Worm (Caenorhabditis elegans) whole organism, late embryonic: ENCODE data around the gene copz-1.

Source experiments
- F13H6.1 ChIP-seq: sonication (generic microtip); optimal IDR thresholded peaks from 2 replicates; lab custom pipeline; 2016; ENCODE audit warnings: missing genetic modification characterization, missing compliant biosample characterization
- K02D7.2 ChIP-seq: sonication (generic microtip); optimal IDR thresholded peaks from 2 replicates; lab custom pipeline; 2017; ENCODE audit warnings: mild to moderate bottlenecking, missing genetic modification characterization, missing compliant biosample characterization
- T23F11.4 ChIP-seq: fragments of 200-800 bp; sonication (Bioruptor generic); optimal IDR thresholded peaks from 2 replicates; lab custom pipeline; 2018; ENCODE audit warnings: mild to moderate bottlenecking, missing genetic modification characterization, missing compliant biosample characterization
- Y22D7AL.16 ChIP-seq: sonication (generic microtip); optimal IDR thresholded peaks from 2 replicates; lab custom pipeline; 2016; ENCODE audit warnings: missing genetic modification characterization, missing compliant biosample characterization
- ceh-14 ChIP-seq: sonication (generic microtip); optimal IDR thresholded peaks from 2 replicates; lab custom pipeline; 2016; ENCODE audit warnings: missing genotype, missing genetic modification characterization, missing compliant biosample characterization
- ceh-19 ChIP-seq: fragments of 200-800 bp; sonication (Bioruptor generic); optimal IDR thresholded peaks from 2 replicates; lab custom pipeline; 2018; ENCODE audit warnings: mild to moderate bottlenecking, missing genetic modification characterization, missing compliant biosample characterization
- ceh-22 ChIP-seq: sonication (generic microtip); optimal IDR thresholded peaks from 2 replicates; lab custom pipeline; 2017; ENCODE audit warnings: missing biosample characterization, missing genetic modification characterization
- ceh-30 ChIP-seq: fragments of 150-350 bp; optimal IDR thresholded peaks from 2 replicates; lab custom pipeline; 2014; ENCODE audit warnings: missing biosample characterization, missing genetic modification characterization
- ceh-31 ChIP-seq: sonication (generic microtip); optimal IDR thresholded peaks from 2 replicates; lab custom pipeline; 2016; ENCODE audit warnings: missing genetic modification characterization, missing compliant biosample characterization
- ceh-45 ChIP-seq: fragments of 200-800 bp; sonication (Bioruptor generic); IDR thresholded peaks from 2 replicates; pipeline ENCODE4 v1.3.6; 2022; ENCODE audit warnings: missing genetic modification reagents, missing genetic modification characterization, missing compliant biosample characterization
- ceh-6 ChIP-seq: fragments of 200-800 bp; sonication (Bioruptor generic); optimal IDR thresholded peaks from 2 replicates; lab custom pipeline; 2018; ENCODE audit warnings: mild to moderate bottlenecking, missing genetic modification characterization, missing compliant biosample characterization
- ceh-9 ChIP-seq: sonication (generic microtip); optimal IDR thresholded peaks from 2 replicates; lab custom pipeline; 2016; ENCODE audit warnings: mild to moderate bottlenecking, missing genetic modification characterization, inconsistent platforms, missing compliant biosample characterization
- che-1 ChIP-seq: sonication (generic microtip); optimal IDR thresholded peaks from 2 replicates; lab custom pipeline; 2016; ENCODE audit warnings: mild to moderate bottlenecking, missing genetic modification characterization, missing compliant biosample characterization
- dmd-4 ChIP-seq: sonication (generic microtip); optimal IDR thresholded peaks from 2 replicates; lab custom pipeline; 2016; ENCODE audit warnings: borderline replicate concordance, missing genetic modification characterization, missing compliant biosample characterization
- elt-4 ChIP-seq: sonication (generic microtip); optimal IDR thresholded peaks from 2 replicates; lab custom pipeline; 2016; ENCODE audit warnings: missing genetic modification characterization, missing compliant biosample characterization
- ets-4 ChIP-seq: sonication (generic microtip); optimal IDR thresholded peaks from 2 replicates; lab custom pipeline; 2016; ENCODE audit warnings: missing genetic modification characterization, missing compliant biosample characterization
- fax-1 ChIP-seq: sonication (generic microtip); optimal IDR thresholded peaks from 2 replicates; lab custom pipeline; 2016; ENCODE audit warnings: missing genotype, missing genetic modification characterization, missing compliant biosample characterization
- fkh-10 ChIP-seq: fragments of 150-350 bp; optimal IDR thresholded peaks from 2 replicates; lab custom pipeline; 2014; ENCODE audit warnings: missing biosample characterization, missing genetic modification reagents, missing genetic modification characterization
- fkh-6 ChIP-seq: sonication (generic microtip); optimal IDR thresholded peaks from 2 replicates; lab custom pipeline; 2016; ENCODE audit warnings: missing genetic modification characterization, missing compliant biosample characterization
- gmeb-2 ChIP-seq: sonication (generic microtip); optimal IDR thresholded peaks from 2 replicates; lab custom pipeline; 2016; ENCODE audit warnings: missing genetic modification characterization, inconsistent platforms, missing compliant biosample characterization
- hlh-15 ChIP-seq: sonication (generic microtip); optimal IDR thresholded peaks from 2 replicates; lab custom pipeline; 2016; ENCODE audit warnings: missing genetic modification characterization, missing compliant biosample characterization
- hlh-30 ChIP-seq: sonication (generic microtip); optimal IDR thresholded peaks from 2 replicates; lab custom pipeline; 2017; ENCODE audit warnings: antibody characterized with exemption, missing genetic modification characterization, missing compliant biosample characterization; ENCODE audit not compliant: insufficient read depth
- hlh-6 ChIP-seq: sonication (generic microtip); optimal IDR thresholded peaks from 2 replicates; lab custom pipeline; 2016; ENCODE audit warnings: missing genotype, missing genetic modification characterization, missing compliant biosample characterization
- lim-6 ChIP-seq: sonication (generic microtip); optimal IDR thresholded peaks from 2 replicates; lab custom pipeline; 2016; ENCODE audit warnings: missing genetic modification characterization, missing compliant biosample characterization
- lin-11 ChIP-seq: fragments of 200-800 bp; sonication (Bioruptor generic); optimal IDR thresholded peaks from 2 replicates; lab custom pipeline; 2018; ENCODE audit warnings: mild to moderate bottlenecking, missing genetic modification characterization, missing compliant biosample characterization
- madf-2 ChIP-seq: sonication (generic microtip); optimal IDR thresholded peaks from 2 replicates; lab custom pipeline; 2017; ENCODE audit warnings: missing genetic modification characterization, missing compliant biosample characterization
- mec-3 ChIP-seq: sonication (generic microtip); optimal IDR thresholded peaks from 2 replicates; lab custom pipeline; 2016; ENCODE audit warnings: borderline replicate concordance, missing genetic modification characterization, missing compliant biosample characterization
- nfya-1 ChIP-seq: sonication (generic microtip); optimal IDR thresholded peaks from 2 replicates; lab custom pipeline; 2017; ENCODE audit warnings: missing genetic modification characterization, mild to moderate bottlenecking, missing compliant biosample characterization, antibody characterized with exemption, moderate library complexity
- nhr-11 ChIP-seq: fragments of 150-350 bp; optimal IDR thresholded peaks from 2 replicates; lab custom pipeline; 2014; ENCODE audit warnings: missing biosample characterization, missing genetic modification characterization
- nhr-232 ChIP-seq: sonication (generic microtip); optimal IDR thresholded peaks from 2 replicates; lab custom pipeline; 2016; ENCODE audit warnings: missing genetic modification characterization, missing compliant biosample characterization
- npax-4 ChIP-seq: sonication (generic microtip); optimal IDR thresholded peaks from 2 replicates; lab custom pipeline; 2016; ENCODE audit warnings: missing genetic modification characterization, missing compliant biosample characterization
- odd-2 ChIP-seq: sonication (generic microtip); optimal IDR thresholded peaks from 2 replicates; lab custom pipeline; 2017; ENCODE audit warnings: antibody characterized with exemption, mild to moderate bottlenecking, missing genetic modification characterization, missing compliant biosample characterization
- pag-3 ChIP-seq: sonication (generic microtip); optimal IDR thresholded peaks from 2 replicates; lab custom pipeline; 2016; ENCODE audit warnings: missing compliant biosample characterization, missing genetic modification characterization, borderline replicate concordance
- pat-9 ChIP-seq: fragments of 200-800 bp; sonication (Bioruptor generic); optimal IDR thresholded peaks from 2 replicates; lab custom pipeline; 2018; ENCODE audit warnings: mild to moderate bottlenecking, missing genetic modification characterization, moderate library complexity, missing compliant biosample characterization
- pax-1 ChIP-seq: fragments of 150-350 bp; optimal IDR thresholded peaks from 2 replicates; lab custom pipeline; 2014; ENCODE audit warnings: missing biosample characterization, missing genetic modification characterization
- pha-2 ChIP-seq: sonication (generic microtip); optimal IDR thresholded peaks from 2 replicates; lab custom pipeline; 2017; ENCODE audit warnings: mild to moderate bottlenecking, missing genetic modification characterization, missing compliant biosample characterization
- pros-1 ChIP-seq: fragments of 150-350 bp; optimal IDR thresholded peaks from 2 replicates; lab custom pipeline; 2014; ENCODE audit warnings: missing biosample characterization, missing genetic modification reagents, missing genetic modification characterization
- ref-2 ChIP-seq: sonication (generic microtip); optimal IDR thresholded peaks from 2 replicates; lab custom pipeline; 2016; ENCODE audit warnings: missing genetic modification characterization, missing compliant biosample characterization
- rnt-1 ChIP-seq: sonication (generic microtip); optimal IDR thresholded peaks from 2 replicates; lab custom pipeline; 2016; ENCODE audit warnings: missing genetic modification characterization, missing compliant biosample characterization
- sdc-2 ChIP-seq: sonication (generic microtip); optimal IDR thresholded peaks from 2 replicates; lab custom pipeline; 2016; ENCODE audit warnings: missing genotype, missing genetic modification characterization, missing compliant biosample characterization
- sox-2 ChIP-seq: fragments of 200-800 bp; sonication (Bioruptor generic); IDR thresholded peaks from 2 replicates; pipeline ENCODE4 v1.3.6; 2022; ENCODE audit warnings: missing genetic modification reagents, missing genetic modification characterization, missing compliant biosample characterization
- sox-4 ChIP-seq: sonication (generic microtip); optimal IDR thresholded peaks from 2 replicates; lab custom pipeline; 2017; ENCODE audit warnings: mild to moderate bottlenecking, missing genetic modification characterization, inconsistent platforms, missing compliant biosample characterization
- syd-9 ChIP-seq: sonication (generic microtip); optimal IDR thresholded peaks from 2 replicates; lab custom pipeline; 2016; ENCODE audit warnings: mild to moderate bottlenecking, missing genetic modification characterization, moderate library complexity, missing compliant biosample characterization
- tbx-2 ChIP-seq: sonication (generic microtip); optimal IDR thresholded peaks from 2 replicates; lab custom pipeline; 2016; ENCODE audit warnings: missing genetic modification characterization, missing compliant biosample characterization
- tbx-7 ChIP-seq: sonication (generic microtip); optimal IDR thresholded peaks from 2 replicates; lab custom pipeline; 2016; ENCODE audit warnings: missing genotype, missing genetic modification characterization, missing compliant biosample characterization
- ttx-3 ChIP-seq: sonication (generic microtip); optimal IDR thresholded peaks from 2 replicates; lab custom pipeline; 2016; ENCODE audit warnings: missing genetic modification reagents, missing genetic modification characterization, missing compliant biosample characterization
- unc-42 ChIP-seq: sonication (generic microtip); optimal IDR thresholded peaks from 2 replicates; lab custom pipeline; 2016; ENCODE audit warnings: missing genotype, missing genetic modification characterization, missing compliant biosample characterization
- zip-5 ChIP-seq: sonication (generic microtip); optimal IDR thresholded peaks from 2 replicates; lab custom pipeline; 2016; ENCODE audit warnings: missing genetic modification characterization, missing compliant biosample characterization

The copz-1 gene

ce11 chrII:10834717-10835116, 38.0 kb upstream of the copz-1 start:
- TF ChIP-seq npax-4 (tag; lab: Kevin White, UChicago) (no peak), fkh-10 (GFP tag; lab: Kevin White, UChicago) (no peak), mec-3 (tag; lab: Kevin White, UChicago) (no peak), che-1 (tag; lab: Kevin White, UChicago) (no peak), hlh-30 (tag; lab: Kevin White, UChicago) (no peak), tbx-2 (no peak), pag-3 (tag; lab: Kevin White, UChicago) (no peak), syd-9 (no peak), sox-4 (no peak), pax-1 (tag; lab: Kevin White, UChicago) (no peak), T23F11.4 (GFP tag; lab: Kevin White, UChicago) (no peak), nhr-232 (no peak)

- TF ChIP-seq che-1 (tag; lab: Kevin White, UChicago) (no peak), ceh-14 (tag; lab: Kevin White, UChicago) (no peak), ref-2 (tag; lab: Kevin White, UChicago) (no peak), tbx-7 (no peak), nfya-1 (tag; lab: Kevin White, UChicago) (peak; percentile 63)
Measured at ce11 chrII:10838550-10838949, 34.1 kb upstream of the copz-1 start.

ce11 chrII:10840067-10840466, 32.6 kb upstream of the copz-1 start:
- peak; percentile 73 for TF ChIP-seq fax-1 (tag; lab: Kevin White, UChicago)
- peak; percentile 5 for TF ChIP-seq elt-4
- peak; percentile 83 for TF ChIP-seq madf-2
- TF ChIP-seq fkh-6 (tag; lab: Kevin White, UChicago), result peak; percentile 84
- TF ChIP-seq ceh-19, result peak; percentile 92
- peak; percentile 71 for TF ChIP-seq ceh-9 (tag; lab: Kevin White, UChicago)
- peak; percentile 86 for TF ChIP-seq T23F11.4 (GFP tag; lab: Kevin White, UChicago)
- TF ChIP-seq nhr-11 (tag; lab: Kevin White, UChicago), result no peak
- TF ChIP-seq pros-1, result peak; percentile 35
- peak; percentile 81 for TF ChIP-seq Y22D7AL.16 (tag; lab: Kevin White, UChicago)
- TF ChIP-seq pag-3 (tag; lab: Kevin White, UChicago), result peak; percentile 5
- peak; percentile 87 for TF ChIP-seq syd-9
- peak; percentile 88 for TF ChIP-seq pha-2 (tag; lab: Kevin White, UChicago)
- TF ChIP-seq nfya-1 (tag; lab: Kevin White, UChicago), result peak; percentile 74
- no peak for TF ChIP-seq pax-1 (tag; lab: Kevin White, UChicago)
- peak; percentile 83 for TF ChIP-seq K02D7.2 (tag; lab: Kevin White, UChicago)
- peak; percentile 88 for TF ChIP-seq gmeb-2 (tag; lab: Kevin White, UChicago)
- peak; percentile 36 for TF ChIP-seq unc-42
- no peak for TF ChIP-seq fkh-10 (GFP tag; lab: Kevin White, UChicago)
- TF ChIP-seq tbx-2, result peak; percentile 93
- peak; percentile 67; the same call in 1 of the 2 replicates for TF ChIP-seq ceh-45 (GFP tag; lab: Robert Waterston, UW)
- no peak for TF ChIP-seq ets-4 (tag; lab: Kevin White, UChicago)
- peak; percentile 90 for TF ChIP-seq ttx-3 (tag; lab: Kevin White, UChicago)
- peak; percentile 65 for TF ChIP-seq zip-5 (tag; lab: Kevin White, UChicago)
- TF ChIP-seq lim-6 (tag; lab: Kevin White, UChicago), result peak; percentile 70
- TF ChIP-seq ceh-30 (tag; lab: Kevin White, UChicago), result peak; percentile 16
- TF ChIP-seq ceh-22 (tag; lab: Kevin White, UChicago), result peak; percentile 35
- peak; percentile 86 for TF ChIP-seq lin-11 (tag; lab: Kevin White, UChicago)
- TF ChIP-seq ceh-31 (tag; lab: Kevin White, UChicago), result peak; percentile 69
- peak; percentile 91 for TF ChIP-seq ceh-6 (GFP tag; lab: Kevin White, UChicago)
- peak; percentile 77 for TF ChIP-seq odd-2 (tag; lab: Kevin White, UChicago)
- TF ChIP-seq sdc-2, result peak; percentile 82
- peak; percentile 91 for TF ChIP-seq che-1 (tag; lab: Kevin White, UChicago)
- peak; percentile 95 for TF ChIP-seq pat-9 (tag; lab: Kevin White, UChicago)
- peak; percentile 58 for TF ChIP-seq rnt-1 (tag; lab: Kevin White, UChicago)
- peak; percentile 54 for TF ChIP-seq F13H6.1 (tag; lab: Kevin White, UChicago)
- TF ChIP-seq sox-2 (GFP tag; lab: Robert Waterston, UW), result peak; percentile 82
- peak; percentile 75 for TF ChIP-seq ref-2 (tag; lab: Kevin White, UChicago)
- TF ChIP-seq npax-4 (tag; lab: Kevin White, UChicago), result peak; percentile 82
- TF ChIP-seq hlh-15 (tag; lab: Kevin White, UChicago), result peak; percentile 71
- peak; percentile 59 for TF ChIP-seq dmd-4 (tag; lab: Kevin White, UChicago)
- TF ChIP-seq hlh-6, result peak; percentile 88
